Fruit fly (Drosophila melanogaster) whole organism, embryonic: ENCODE measurements around the gene SCCRO4.
A peak's percentile ranks its signal among the peaks of the same experiment; 100 is the strongest.

Source experiments
- Bdp1 ChIP-seq: fragments of 200-800 bp; sonication (Bioruptor generic); optimal IDR thresholded peaks from 3 replicates; lab custom pipeline; 2016; ENCODE audit warnings: missing biosample characterization, missing genetic modification characterization
- CG10147 ChIP-seq: fragments of 200-800 bp; sonication (Bioruptor generic); optimal IDR thresholded peaks from 2 replicates; lab custom pipeline; 2019; ENCODE audit warnings: missing biosample characterization, mild to moderate bottlenecking, missing genetic modification characterization, moderate library complexity
- CG10543 ChIP-seq: fragments of 200-800 bp; sonication (Bioruptor generic); optimal IDR thresholded peaks from 3 replicates; lab custom pipeline; 2017; ENCODE audit warnings: missing biosample characterization, mild to moderate bottlenecking, missing genetic modification characterization, moderate library complexity
- CG11093 ChIP-seq: fragments of 200-800 bp; sonication (Bioruptor generic); IDR thresholded peaks from 3 replicates; pipeline ENCODE4 v1.3.6; 2022; ENCODE audit warnings: missing biosample characterization, missing genetic modification characterization
- CG11398 ChIP-seq: fragments of 200-800 bp; sonication (Bioruptor generic); optimal IDR thresholded peaks from 2 replicates; lab custom pipeline; 2016; ENCODE audit warnings: missing biosample characterization, missing genetic modification characterization
- CG13624 ChIP-seq: fragments of 200-800 bp; sonication (Bioruptor generic); optimal IDR thresholded peaks from 2 replicates; lab custom pipeline; 2016; ENCODE audit warnings: missing biosample characterization, missing genetic modification characterization
- CG14710 ChIP-seq: fragments of 200-800 bp; sonication (Bioruptor generic); optimal IDR thresholded peaks from 3 replicates; lab custom pipeline; 2019; ENCODE audit warnings: missing biosample characterization, mild to moderate bottlenecking, missing genetic modification characterization, moderate library complexity
- CG15601 ChIP-seq: fragments of 200-800 bp; sonication (Bioruptor generic); optimal IDR thresholded peaks from 3 replicates; lab custom pipeline; 2019; ENCODE audit warnings: missing biosample characterization, mild to moderate bottlenecking, missing genetic modification characterization, moderate library complexity
- CG15696 ChIP-seq: fragments of 200-800 bp; sonication (Bioruptor generic); optimal IDR thresholded peaks from 2 replicates; lab custom pipeline; 2019; ENCODE audit warnings: missing biosample characterization, mild to moderate bottlenecking, missing genetic modification characterization, moderate library complexity
- CG1603 ChIP-seq: fragments of 200-800 bp; sonication (Bioruptor generic); optimal IDR thresholded peaks from 2 replicates; lab custom pipeline; 2019; ENCODE audit warnings: missing biosample characterization, mild to moderate bottlenecking, missing genetic modification characterization, moderate library complexity
- CG16779 ChIP-seq: fragments of 200-800 bp; sonication (Bioruptor generic); IDR thresholded peaks from 2 replicates; pipeline ENCODE4 v1.3.6; 2022; ENCODE audit warnings: missing biosample characterization, missing genetic modification characterization
- CG16813 ChIP-seq: fragments of 200-800 bp; sonication (Bioruptor generic); IDR thresholded peaks from 3 replicates; pipeline ENCODE4 v1.3.6; 2022; ENCODE audit warnings: missing biosample characterization, missing genetic modification characterization; ENCODE audit not compliant: partially characterized antibody
- CG30020 ChIP-seq: fragments of 200-800 bp; optimal IDR thresholded peaks from 2 replicates; lab custom pipeline; 2019; ENCODE audit warnings: missing biosample characterization, mild to moderate bottlenecking, missing genetic modification characterization, moderate library complexity
- CG31441 ChIP-seq: fragments of 200-800 bp; sonication (Bioruptor generic); IDR thresholded peaks from 2 replicates; pipeline ENCODE4 v1.3.6; 2022; ENCODE audit warnings: missing biosample characterization, missing genetic modification characterization
- CG32772 ChIP-seq: fragments of 200-800 bp; sonication (Bioruptor generic); IDR thresholded peaks from 2 replicates; pipeline ENCODE4 v1.3.6; 2022; ENCODE audit warnings: missing biosample characterization, missing genetic modification characterization
- CG34376 ChIP-seq: fragments of 200-800 bp; sonication (Bioruptor generic); optimal IDR thresholded peaks from 2 replicates; lab custom pipeline; 2018; ENCODE audit warnings: missing biosample characterization, mild to moderate bottlenecking, missing genetic modification characterization
- CG4854 ChIP-seq: fragments of 200-800 bp; sonication (Bioruptor generic); optimal IDR thresholded peaks from 2 replicates; lab custom pipeline; 2016; ENCODE audit warnings: missing biosample characterization, missing genetic modification characterization, inconsistent platforms
- CG6689 ChIP-seq: fragments of 200-800 bp; sonication (Bioruptor generic); IDR thresholded peaks from 2 replicates; pipeline ENCODE4 v1.3.6; 2022; ENCODE audit warnings: missing biosample characterization, missing genetic modification characterization
- CG6765 ChIP-seq: fragments of 200-800 bp; sonication (Bioruptor generic); optimal IDR thresholded peaks from 3 replicates; lab custom pipeline; 2017; ENCODE audit warnings: missing biosample characterization, mild to moderate bottlenecking, missing genetic modification characterization
- CG8359 ChIP-seq: fragments of 200-800 bp; sonication (Bioruptor generic); optimal IDR thresholded peaks from 2 replicates; lab custom pipeline; 2017; ENCODE audit warnings: missing biosample characterization, mild to moderate bottlenecking, missing genetic modification characterization, borderline replicate concordance
- CG8944 ChIP-seq: fragments of 200-800 bp; sonication (Bioruptor generic); optimal IDR thresholded peaks from 3 replicates; lab custom pipeline; 2016; ENCODE audit warnings: missing biosample characterization, missing genetic modification characterization
- CHES-1-like ChIP-seq: fragments of 200-800 bp; sonication (Bioruptor generic); optimal IDR thresholded peaks from 2 replicates; lab custom pipeline; 2016; ENCODE audit warnings: missing biosample characterization, missing genetic modification characterization
- Camta ChIP-seq: fragments of 200-800 bp; sonication (Bioruptor generic); optimal IDR thresholded peaks from 2 replicates; lab custom pipeline; 2016; ENCODE audit warnings: missing biosample characterization, missing genetic modification characterization
- CkIIα-i1 ChIP-seq: fragments of 200-800 bp; sonication (Bioruptor generic); IDR thresholded peaks from 2 replicates; pipeline ENCODE4 v1.3.6; 2022; ENCODE audit warnings: missing biosample characterization, missing genetic modification characterization
- Fer1 ChIP-seq: fragments of 200-800 bp; sonication (Bioruptor generic); optimal IDR thresholded peaks from 2 replicates; lab custom pipeline; 2017; ENCODE audit warnings: missing biosample characterization, mild to moderate bottlenecking, missing genetic modification characterization
- Gug ChIP-seq: fragments of 200-800 bp; sonication (Bioruptor generic); IDR thresholded peaks from 4 replicates; pipeline ENCODE4 v1.3.6; 2022; ENCODE audit warnings: missing biosample characterization, missing genetic modification characterization
- H2.0 ChIP-seq: fragments of 200-800 bp; sonication (Bioruptor generic); IDR thresholded peaks from 2 replicates; pipeline ENCODE4 v1.3.6; 2022; ENCODE audit warnings: missing biosample characterization, missing genetic modification characterization
- HLH54F ChIP-seq: fragments of 200-800 bp; sonication (Bioruptor generic); optimal IDR thresholded peaks from 3 replicates; lab custom pipeline; 2016; ENCODE audit warnings: missing biosample characterization, missing genetic modification characterization
- Hr51 ChIP-seq, 2 experiments: fragments of 200-800 bp; sonication (Bioruptor generic); optimal IDR thresholded peaks; 2 replicates in 1 of 2; 3 replicates in 1 of 2; lab custom pipeline; 2016 to 2018; ENCODE audit warnings: missing biosample characterization in 2 of 2, missing genetic modification characterization in 2 of 2, mild to moderate bottlenecking in 1 of 2, moderate library complexity in 1 of 2
- Hr78 ChIP-seq, 2 experiments: fragments of 200-800 bp in 1 of 2; fragments of >200 bp in 1 of 2; sonication (Bioruptor generic) in 1 of 2; optimal IDR thresholded peaks; 2 replicates each; lab custom pipeline; 2017 to 2019; ENCODE audit warnings: missing biosample characterization in 2 of 2, missing genetic modification characterization in 2 of 2, mild to moderate bottlenecking in 1 of 2, moderate library complexity in 1 of 2
- MTF-1 ChIP-seq: fragments of 200-800 bp; sonication (Bioruptor generic); optimal IDR thresholded peaks from 2 replicates; lab custom pipeline; 2018; ENCODE audit warnings: missing biosample characterization, mild to moderate bottlenecking, missing genetic modification characterization, borderline replicate concordance
- Six4 ChIP-seq: fragments of 200-800 bp; sonication (Bioruptor generic); optimal IDR thresholded peaks from 2 replicates; lab custom pipeline; 2016; ENCODE audit warnings: missing biosample characterization, missing genetic modification characterization
- crp ChIP-seq, 2 experiments: fragments of 200-800 bp; sonication (Bioruptor generic); optimal IDR thresholded peaks; 2 replicates in 1 of 2; 3 replicates in 1 of 2; lab custom pipeline; 2017; ENCODE audit warnings: missing biosample characterization in 2 of 2, missing genetic modification characterization in 2 of 2, mild to moderate bottlenecking in 1 of 2, moderate library complexity in 1 of 2
- grau ChIP-seq: fragments of 200-800 bp; optimal IDR thresholded peaks from 3 replicates; lab custom pipeline; 2019; ENCODE audit warnings: missing biosample characterization, mild to moderate bottlenecking, missing genetic modification characterization, moderate library complexity
- inv ChIP-seq: fragments of 200-800 bp; sonication (Bioruptor generic); IDR thresholded peaks from 2 replicates; pipeline ENCODE4 v1.3.6; 2022; ENCODE audit warnings: missing biosample characterization, missing genetic modification characterization; ENCODE audit not compliant: partially characterized antibody
- kah ChIP-seq: fragments of 200-800 bp; sonication (Bioruptor generic); optimal IDR thresholded peaks from 2 replicates; lab custom pipeline; 2018; ENCODE audit warnings: missing biosample characterization, mild to moderate bottlenecking, missing genetic modification characterization
- kay ChIP-seq: fragments of 200-800 bp; sonication (Bioruptor generic); optimal IDR thresholded peaks from 2 replicates; lab custom pipeline; 2016; ENCODE audit warnings: missing biosample characterization, missing genetic modification characterization
- lilli ChIP-seq: fragments of 200-800 bp; sonication (Bioruptor generic); optimal IDR thresholded peaks from 3 replicates; lab custom pipeline; 2016; ENCODE audit warnings: missing biosample characterization, missing genetic modification characterization
- mirr ChIP-seq: fragments of 200-800 bp; sonication (Bioruptor generic); optimal IDR thresholded peaks from 3 replicates; lab custom pipeline; 2018; ENCODE audit warnings: missing biosample characterization, mild to moderate bottlenecking, missing genetic modification characterization
- odd ChIP-seq: fragments of 200-800 bp; sonication (Bioruptor generic); optimal IDR thresholded peaks from 2 replicates; lab custom pipeline; 2017; ENCODE audit warnings: missing biosample characterization, mild to moderate bottlenecking, missing genetic modification characterization
- org-1 ChIP-seq: fragments of 200-800 bp; sonication (Bioruptor generic); optimal IDR thresholded peaks from 2 replicates; lab custom pipeline; 2017; ENCODE audit warnings: missing biosample characterization, missing genetic modification characterization
- pum ChIP-seq: fragments of 200-800 bp; sonication (Bioruptor generic); optimal IDR thresholded peaks from 2 replicates; lab custom pipeline; 2016; ENCODE audit warnings: missing biosample characterization, missing genetic modification characterization
- schlank ChIP-seq: fragments of 200-800 bp; sonication (Bioruptor generic); optimal IDR thresholded peaks from 2 replicates; lab custom pipeline; 2018; ENCODE audit warnings: missing biosample characterization, mild to moderate bottlenecking, missing genetic modification characterization
- sd ChIP-seq: fragments of 200-800 bp; sonication (Bioruptor generic); optimal IDR thresholded peaks from 3 replicates; lab custom pipeline; 2018; ENCODE audit warnings: missing biosample characterization, mild to moderate bottlenecking, missing genetic modification characterization, moderate library complexity
- slou ChIP-seq: fragments of 200-800 bp; sonication (Bioruptor generic); optimal IDR thresholded peaks from 3 replicates; lab custom pipeline; 2016; ENCODE audit warnings: missing biosample characterization, missing genetic modification characterization
- tll ChIP-seq, 2 experiments: fragments of 200-800 bp in 1 of 2; fragments of >200 bp in 1 of 2; sonication (Bioruptor generic) in 1 of 2; optimal IDR thresholded peaks; 2 replicates each; lab custom pipeline; 2017 to 2019; ENCODE audit warnings: missing biosample characterization in 2 of 2, missing genetic modification characterization in 2 of 2, mild to moderate bottlenecking in 1 of 2, moderate library complexity in 1 of 2
- twi ChIP-seq: fragments of 200-800 bp; optimal IDR thresholded peaks from 2 replicates; lab custom pipeline; 2019; ENCODE audit warnings: missing biosample characterization, mild to moderate bottlenecking, missing genetic modification characterization, moderate library complexity
- vvl ChIP-seq: fragments of 200-800 bp; sonication (Bioruptor generic); IDR thresholded peaks from 2 replicates; pipeline ENCODE4 v1.3.6; 2022; ENCODE audit warnings: missing biosample characterization, missing genetic modification characterization
- zfh1 ChIP-seq: fragments of 200-800 bp; sonication (Bioruptor generic); IDR thresholded peaks from 3 replicates; pipeline ENCODE4 v1.3.6; 2022; ENCODE audit warnings: missing biosample characterization, missing genetic modification characterization

SCCRO4 gene

DNA sequence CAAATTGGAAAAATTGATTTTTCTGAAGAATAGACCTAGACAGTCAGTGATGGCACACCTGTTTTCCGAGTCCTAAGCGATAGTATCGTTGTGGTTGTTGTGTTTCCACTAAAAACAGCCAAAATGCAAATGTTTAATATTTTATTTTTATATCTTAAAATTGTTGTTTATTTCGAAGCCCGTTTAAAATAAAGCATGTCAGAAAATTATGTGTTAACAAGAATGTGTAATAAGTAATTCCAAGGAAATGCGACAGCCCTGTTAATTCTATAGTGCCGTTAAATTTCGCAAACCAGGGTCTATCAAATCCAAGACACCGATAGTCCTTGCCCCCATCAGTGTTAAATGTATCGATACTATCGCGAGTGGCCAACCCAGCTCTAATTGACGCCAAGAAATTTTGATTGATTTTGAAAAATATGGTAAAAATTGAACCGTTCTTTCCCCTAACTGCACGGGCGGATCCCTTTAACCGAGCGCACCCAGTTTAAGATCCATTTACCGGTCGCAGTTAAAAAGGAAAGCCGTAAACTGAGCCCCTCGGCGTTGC lies 2.9 kb downstream of the SCCRO4 start, which contains the start of gene Pex23 (continued):
- TF ChIP-seq CG6765 (GFP tag; lab: Kevin White, UChicago) (peak; percentile 39), CHES-1-like (GFP tag; lab: Kevin White, UChicago) (peak; percentile 75), H2.0 (GFP tag; lab: Robert Waterston, UW) (peak; percentile 71), twi (tag; lab: Kevin White, UChicago) (peak; percentile 72), kay (GFP tag; lab: Kevin White, UChicago) (peak; percentile 73), org-1 (GFP tag; lab: Kevin White, UChicago) (no peak), slou (GFP tag; lab: Kevin White, UChicago) (peak; percentile 73), CG31441 (GFP tag; lab: Robert Waterston, UW) (peak; percentile 82), CG1603 (tag; lab: Kevin White, UChicago) (peak; percentile 58), crp (GFP tag; optimal IDR thresholded peaks at IDR 0.05; lab: Kevin White, UChicago) (peak in 1 of 2 experiments; percentile 73), vvl (peak; percentile 92), CG16813 (GFP tag; lab: Robert Waterston, UW) (peak; percentile 99), CG11093 (peak; percentile 53; the same call in 1 of the 3 replicates), CG13624 (peak; percentile 65), CG10543 (GFP tag; lab: Kevin White, UChicago) (peak; percentile 73), schlank (tag; lab: Kevin White, UChicago) (no peak), Hr78 (GFP tag; optimal IDR thresholded peaks at IDR 0.05; lab: Kevin White, UChicago) (no peak), Gug (GFP tag; lab: Robert Waterston, UW) (peak; percentile 77; the same call in 3 of the 4 replicates), tll (GFP tag; optimal IDR thresholded peaks at IDR 0.05; lab: Kevin White, UChicago) (peak; percentile 62 to 69), HLH54F (GFP tag; lab: Kevin White, UChicago) (peak; percentile 70), sd (tag; lab: Kevin White, UChicago) (no peak), grau (tag; lab: Kevin White, UChicago) (peak; percentile 77), lilli (peak; percentile 89), CG30020 (peak; percentile 84), kah (GFP tag; lab: Kevin White, UChicago) (peak; percentile 16), CG6689 (GFP tag; lab: Robert Waterston, UW) (peak; percentile 82), Bdp1 (GFP tag; lab: Kevin White, UChicago) (peak; percentile 70), CG34376 (GFP tag; lab: Kevin White, UChicago) (peak; percentile 48), inv (peak; percentile 99), CG14710 (tag; lab: Kevin White, UChicago) (peak; percentile 91), odd (GFP tag; lab: Kevin White, UChicago) (no peak), CG15696 (peak; percentile 75), CG32772 (GFP tag; lab: Robert Waterston, UW) (peak; percentile 80), CkIIα-i1 (0 out of 2 replicates have a peak, but pooled peaks have one; percentile 6), CG15601 (tag; lab: Kevin White, UChicago) (peak; percentile 86), CG8944 (GFP tag; lab: Kevin White, UChicago) (peak; percentile 67), Fer1 (GFP tag; lab: Kevin White, UChicago) (peak; percentile 69), pum (peak; percentile 50), zfh1 (GFP tag; lab: Robert Waterston, UW) (peak; percentile 87), CG10147 (GFP tag; lab: Kevin White, UChicago) (peak; percentile 79), CG4854 (peak; percentile 55), CG11398 (GFP tag; lab: Kevin White, UChicago) (no peak), CG16779 (0 out of 2 replicates have a peak, but pooled peaks have one; percentile 41), Hr51 (GFP tag; optimal IDR thresholded peaks at IDR 0.05; lab: Kevin White, UChicago) (peak; percentile 72 to 79), mirr (no peak), Six4 (GFP tag; lab: Kevin White, UChicago) (peak; percentile 26), MTF-1 (GFP tag; lab: Kevin White, UChicago) (no peak), Camta (GFP tag; lab: Kevin White, UChicago) (peak; percentile 72), CG8359 (GFP tag; lab: Kevin White, UChicago) (no peak)
